Fruit fly (Drosophila melanogaster) Kc167 (cell line): ENCODE measurements around the gene CG9147.

Experiments used
- Myc ChIP-seq: fragments of >200 bp; optimal IDR thresholded peaks from 2 replicates; lab custom pipeline; 2017; ENCODE audit warnings: missing external identifiers
- Sin3A ChIP-seq: fragments of >200 bp; optimal IDR thresholded peaks from 2 replicates; lab custom pipeline; 2018; ENCODE audit warnings: missing external identifiers
- h ChIP-seq: fragments of >200 bp; optimal IDR thresholded peaks from 3 replicates; lab custom pipeline; 2018; ENCODE audit warnings: missing external identifiers
- insv ChIP-seq: fragments of >200 bp; optimal IDR thresholded peaks from 3 replicates; lab custom pipeline; 2018; ENCODE audit warnings: missing external identifiers
- psq ChIP-seq: fragments of >200 bp; optimal IDR thresholded peaks from 2 replicates; lab custom pipeline; 2017; ENCODE audit warnings: missing external identifiers
- ttk ChIP-seq: sonication (Bioruptor generic); optimal IDR thresholded peaks from 2 replicates; lab custom pipeline; 2017; ENCODE audit warnings: missing external identifiers

Gene CG9147

dm6 chr2L:6082157-6082645, 16.4 kb downstream of the CG9147 start, which contains the start of gene Kr-h1:
Gene Kr-h1, plus strand, starts transcription at chr2L:6082603.
- TF ChIP-seq psq (lab: Kevin White, UChicago) = no peak
- no peak for TF ChIP-seq ttk (lab: Kevin White, UChicago)
- TF ChIP-seq insv (lab: Kevin White, UChicago) = no peak
- TF ChIP-seq h (lab: Kevin White, UChicago) = no peak
- TF ChIP-seq Myc (lab: Kevin White, UChicago) = no peak
- no peak for TF ChIP-seq Sin3A

dm6 chr2L:6082936-6083627, 17.3 kb downstream of the CG9147 start:
- TF ChIP-seq ttk (lab: Kevin White, UChicago) (no peak), h (lab: Kevin White, UChicago) (no peak), insv (lab: Kevin White, UChicago) (no peak), Sin3A (no peak)

dm6 chr2L:6084694-6085093, 18.9 kb downstream of the CG9147 start:
- TF ChIP-seq insv (lab: Kevin White, UChicago) (no peak), ttk (lab: Kevin White, UChicago) (no peak), Sin3A (no peak), psq (lab: Kevin White, UChicago) (no peak), h (lab: Kevin White, UChicago) (no peak), Myc (lab: Kevin White, UChicago) (no peak)

dm6 chr2L:6085733-6086317, 20.0 kb downstream of the CG9147 start:
- TF ChIP-seq h (lab: Kevin White, UChicago) (no peak), insv (lab: Kevin White, UChicago) (no peak), Sin3A (no peak), Myc (lab: Kevin White, UChicago) (no peak), ttk (lab: Kevin White, UChicago) (no peak), psq (lab: Kevin White, UChicago) (no peak)

dm6 chr2L:6086771-6087170, 21.0 kb downstream of the CG9147 start:
- no peak for TF ChIP-seq Myc (lab: Kevin White, UChicago)
- no peak for TF ChIP-seq psq (lab: Kevin White, UChicago)
- no peak for TF ChIP-seq h (lab: Kevin White, UChicago)
- no peak for TF ChIP-seq Sin3A
- TF ChIP-seq insv (lab: Kevin White, UChicago) = no peak
- no peak for TF ChIP-seq ttk (lab: Kevin White, UChicago)

- no peak for TF ChIP-seq insv (lab: Kevin White, UChicago)
- TF ChIP-seq Sin3A = no peak
- TF ChIP-seq Myc (lab: Kevin White, UChicago) = no peak
- TF ChIP-seq h (lab: Kevin White, UChicago) = no peak
- no peak for TF ChIP-seq ttk (lab: Kevin White, UChicago)
- no peak for TF ChIP-seq psq (lab: Kevin White, UChicago)
Measured at dm6 chr2L:6087685-6088084, 21.9 kb downstream of the CG9147 start.

dm6 chr2L:6088371-6089365, 22.9 kb downstream of the CG9147 start:
- TF ChIP-seq psq (lab: Kevin White, UChicago) (no peak), Sin3A (no peak), Myc (lab: Kevin White, UChicago) (no peak), insv (lab: Kevin White, UChicago) (no peak), h (lab: Kevin White, UChicago) (no peak), ttk (lab: Kevin White, UChicago) (no peak)

dm6 chr2L:6089604-6090198, 23.9 kb downstream of the CG9147 start:
- TF ChIP-seq insv (lab: Kevin White, UChicago) = no peak
- no peak for TF ChIP-seq h (lab: Kevin White, UChicago)
- no peak for TF ChIP-seq ttk (lab: Kevin White, UChicago)
- no peak for TF ChIP-seq psq (lab: Kevin White, UChicago)
- TF ChIP-seq Myc (lab: Kevin White, UChicago) = no peak
- TF ChIP-seq Sin3A = no peak

dm6 chr2L:6090365-6090764, 24.6 kb downstream of the CG9147 start:
- TF ChIP-seq Sin3A = no peak
- TF ChIP-seq h (lab: Kevin White, UChicago) = no peak
- no peak for TF ChIP-seq insv (lab: Kevin White, UChicago)
- TF ChIP-seq psq (lab: Kevin White, UChicago) = no peak
- TF ChIP-seq ttk (lab: Kevin White, UChicago) = no peak
- TF ChIP-seq Myc (lab: Kevin White, UChicago) = no peak

dm6 chr2L:6090786-6091716, 25.3 kb downstream of the CG9147 start, which contains the start of gene CG45075:
Gene CG45075, plus strand, starts transcription at chr2L:6091412.
- no peak for TF ChIP-seq insv (lab: Kevin White, UChicago)
- TF ChIP-seq Myc (lab: Kevin White, UChicago) = no peak
- TF ChIP-seq h (lab: Kevin White, UChicago) = no peak
- no peak for TF ChIP-seq psq (lab: Kevin White, UChicago)
- no peak for TF ChIP-seq Sin3A
- TF ChIP-seq ttk (lab: Kevin White, UChicago) = no peak
